Worm (Caenorhabditis elegans): ENCODE measurements around the gene zip-3.

DNA sequence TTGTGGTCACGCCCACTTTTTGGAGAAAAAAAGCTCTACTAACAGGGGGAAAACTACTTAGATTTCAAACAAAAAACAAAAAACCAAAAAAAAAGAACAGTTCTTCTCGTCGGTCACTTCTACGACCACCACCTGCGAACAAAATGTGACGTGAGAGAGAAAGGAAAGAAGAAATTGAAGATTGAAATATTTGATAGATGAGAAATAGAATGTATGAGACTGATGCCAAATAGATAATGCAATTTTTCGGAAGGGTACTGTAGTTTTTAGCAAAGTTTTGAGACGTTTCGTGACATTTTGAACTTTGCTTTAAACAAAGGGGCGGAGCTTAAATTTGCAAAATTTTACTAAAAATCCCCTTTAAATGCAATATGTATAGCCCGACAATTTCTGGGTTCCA lies 2.3 kb downstream of the zip-3 start:
- no peak for TF ChIP-seq tbx-37 (GFP tag; conservative IDR thresholded peaks at IDR 0.05)
- no peak for TF ChIP-seq ama-1 (optimal IDR thresholded peaks at IDR 0.05)
